Fruit fly (Drosophila melanogaster): Measurements from ENCODE around the gene emei.

The emei gene

DNA sequence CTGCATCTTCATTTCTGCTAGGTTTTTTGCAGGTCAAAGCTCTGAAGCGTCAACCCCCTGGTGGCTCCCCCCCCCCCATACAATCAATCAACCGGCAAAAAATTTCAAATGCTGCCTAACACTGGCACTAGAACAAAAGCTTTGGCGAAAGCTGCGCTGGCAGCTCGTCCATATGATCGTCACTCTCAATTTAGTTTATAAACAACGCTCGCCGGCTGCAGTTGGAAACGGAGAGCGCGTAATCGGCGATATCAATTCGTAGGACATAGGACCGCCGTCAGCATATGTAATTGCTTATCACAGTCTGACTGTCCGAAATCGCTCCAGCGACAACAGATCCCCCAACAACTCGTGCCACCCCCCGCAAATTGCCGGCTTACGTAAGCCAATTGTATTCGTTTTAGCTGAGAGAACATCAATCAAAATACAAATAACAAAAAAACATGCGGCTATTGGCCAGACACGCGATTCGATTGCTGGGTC is 39.1 kb upstream of the emei start, which contains the start of gene Mocs1 (continued):
- TF ChIP-seq lola (GFP tag; optimal IDR thresholded peaks at IDR 0.05) (no peak), fd96Cb (tag; optimal IDR thresholded peaks at IDR 0.05) (no peak), CG3407 (GFP tag; optimal IDR thresholded peaks at IDR 0.05) (no peak), CG13624 (GFP tag; optimal IDR thresholded peaks at IDR 0.05) (no peak), CG13424 (tag; optimal IDR thresholded peaks at IDR 0.05) (no peak), fru (optimal IDR thresholded peaks at IDR 0.05) (no peak), HmgZ (tag; optimal IDR thresholded peaks at IDR 0.05) (peak; percentile 38), emc (GFP tag; optimal IDR thresholded peaks at IDR 0.05) (no peak), CG12744 (GFP tag; optimal IDR thresholded peaks at IDR 0.05) (no peak), CG18262 (tag; optimal IDR thresholded peaks at IDR 0.05) (no peak), CG3838 (GFP tag; optimal IDR thresholded peaks at IDR 0.05) (no peak), croc (GFP tag; conservative IDR thresholded peaks at IDR 0.05) (no peak), hth (optimal IDR thresholded peaks at IDR 0.05) (no peak), ac (GFP tag; optimal IDR thresholded peaks at IDR 0.05) (no peak), MESR4 (GFP tag; optimal IDR thresholded peaks at IDR 0.05) (no peak), gro (GFP tag; optimal IDR thresholded peaks at IDR 0.05) (peak; percentile 15), ATbp (GFP tag; optimal IDR thresholded peaks at IDR 0.05) (no peak), Xrp1 (GFP tag; IDR thresholded peaks at IDR 0.05) (peak; percentile 28; the same call in 1 of the 2 replicates), CG5245 (GFP tag; optimal IDR thresholded peaks at IDR 0.05) (no peak), CG12942 (GFP tag; optimal IDR thresholded peaks at IDR 0.05) (no peak), Dfd (GFP tag; optimal IDR thresholded peaks at IDR 0.05) (no peak), CG9609 (GFP tag; optimal IDR thresholded peaks at IDR 0.05) (no peak), Ets65A (GFP tag) (no peak), CG8765 (GFP tag; IDR thresholded peaks at IDR 0.05) (no peak), Gug (GFP tag; IDR thresholded peaks at IDR 0.05) (no peak), rib (GFP tag; IDR thresholded peaks at IDR 0.05) (peak; percentile 60; the same call in 1 of the 2 replicates), Sry-β (GFP tag; optimal IDR thresholded peaks at IDR 0.05) (no peak), CG13287 (GFP tag; IDR thresholded peaks at IDR 0.05; ENCODE audit: partially characterized antibody) (peak; percentile 49; the same call in 1 of the 2 replicates), CG4730 (GFP tag; IDR thresholded peaks at IDR 0.05) (no peak), CG31365 (tag; optimal IDR thresholded peaks at IDR 0.05) (no peak), CG13775 (GFP tag; optimal IDR thresholded peaks at IDR 0.05) (no peak), ewg (GFP tag; optimal IDR thresholded peaks at IDR 0.05) (no peak), Sox100B (GFP tag; optimal IDR thresholded peaks at IDR 0.05) (no peak), yki (optimal IDR thresholded peaks at IDR 0.05) (no peak), cas (GFP tag; IDR thresholded peaks at IDR 0.05) (no peak), ham (GFP tag; IDR thresholded peaks at IDR 0.05) (no peak), pan (optimal IDR thresholded peaks at IDR 0.05) (no peak), pan (GFP tag; optimal IDR thresholded peaks at IDR 0.05 in 1 of 2, IDR thresholded peaks at IDR 0.05 in 1 of 2) (peak in 1 of 2 experiments; percentile 14), CG6175 (GFP tag; IDR thresholded peaks at IDR 0.05) (0 out of 3 replicates have a peak, but pooled peaks have one; percentile 39), Hr78 (GFP tag; optimal IDR thresholded peaks at IDR 0.05) (peak in 1 of 2 experiments; percentile 98), MBD-R2 (GFP tag; IDR thresholded peaks at IDR 0.05) (peak; percentile 41; the same call in 1 of the 2 replicates), mirr (GFP tag; optimal IDR thresholded peaks at IDR 0.05) (peak; percentile 23), esg (GFP tag; conservative IDR thresholded peaks at IDR 0.05) (no peak), chinmo (GFP tag; IDR thresholded peaks at IDR 0.05; ENCODE audit: partially characterized antibody) (peak; percentile 88; the same call in 3 of the 4 replicates), CG12236 (GFP tag; optimal IDR thresholded peaks at IDR 0.05) (no peak), CG6765 (GFP tag; optimal IDR thresholded peaks at IDR 0.05) (no peak), Xbp1 (GFP tag; optimal IDR thresholded peaks at IDR 0.05) (no peak), Eip74EF (GFP tag; optimal IDR thresholded peaks at IDR 0.05) (no peak), Hand (GFP tag; optimal IDR thresholded peaks at IDR 0.05) (no peak), Stat92E (GFP tag; optimal IDR thresholded peaks at IDR 0.05) (no peak), ftz-f1 (GFP tag; optimal IDR thresholded peaks at IDR 0.05) (peak; percentile 40)
